Fruit fly (Drosophila melanogaster) whole organism, embryonic: ENCODE data around the gene CoRest.

Experiments
- Ada2b ChIP-seq: fragments of 200-800 bp; sonication (Bioruptor generic); IDR thresholded peaks from 2 replicates; pipeline ENCODE4 v1.3.6; 2022; ENCODE audit warnings: missing biosample characterization, missing genetic modification characterization
- Aef1 ChIP-seq: fragments of 200-800 bp; sonication (Bioruptor generic); IDR thresholded peaks from 3 replicates; pipeline ENCODE4 v1.3.6; 2022; ENCODE audit warnings: missing biosample characterization, missing genetic modification characterization
- B-H2 ChIP-seq: fragments of 200-800 bp; sonication (Bioruptor generic); optimal IDR thresholded peaks from 2 replicates; lab custom pipeline; 2018; ENCODE audit warnings: missing biosample characterization, mild to moderate bottlenecking, missing genetic modification characterization
- CG10274 ChIP-seq: fragments of 200-800 bp; sonication (Bioruptor generic); optimal IDR thresholded peaks from 3 replicates; lab custom pipeline; 2017; ENCODE audit warnings: missing biosample characterization, mild to moderate bottlenecking, missing genetic modification characterization
- CG12155 ChIP-seq: fragments of 200-800 bp; sonication (Bioruptor generic); optimal IDR thresholded peaks from 3 replicates; lab custom pipeline; 2016; ENCODE audit warnings: missing biosample characterization, missing genetic modification characterization
- CG12769 ChIP-seq: fragments of 200-800 bp; sonication (Bioruptor generic); optimal IDR thresholded peaks from 2 replicates; lab custom pipeline; 2019; ENCODE audit warnings: missing biosample characterization, mild to moderate bottlenecking, missing genetic modification characterization, moderate library complexity
- CG12942 ChIP-seq: fragments of 200-800 bp; sonication (Bioruptor generic); optimal IDR thresholded peaks from 3 replicates; lab custom pipeline; 2016; ENCODE audit warnings: missing biosample characterization, missing genetic modification characterization
- CG15073 ChIP-seq: fragments of 200-800 bp; sonication (Bioruptor generic); optimal IDR thresholded peaks from 2 replicates; lab custom pipeline; 2016; ENCODE audit warnings: missing biosample characterization, missing genetic modification characterization
- CG15514 ChIP-seq: fragments of 200-800 bp; sonication (Bioruptor generic); optimal IDR thresholded peaks from 3 replicates; lab custom pipeline; 2017; ENCODE audit warnings: missing biosample characterization, missing genetic modification characterization, mild to moderate bottlenecking, moderate library complexity, missing genetic modification reagents
- CG18619 ChIP-seq: fragments of 200-800 bp; sonication (Bioruptor generic); optimal IDR thresholded peaks from 3 replicates; lab custom pipeline; 2017; ENCODE audit warnings: missing biosample characterization, mild to moderate bottlenecking, missing genetic modification characterization
- CG2712 ChIP-seq: fragments of 200-800 bp; optimal IDR thresholded peaks from 3 replicates; lab custom pipeline; 2019; ENCODE audit warnings: missing biosample characterization, mild to moderate bottlenecking, missing genetic modification characterization, moderate library complexity
- CG32767 ChIP-seq: fragments of 200-800 bp; sonication (Bioruptor generic); IDR thresholded peaks from 2 replicates; pipeline ENCODE4 v1.3.6; 2022; ENCODE audit warnings: missing biosample characterization, missing genetic modification characterization
- CG4404 ChIP-seq: fragments of 200-800 bp; sonication (Bioruptor generic); IDR thresholded peaks from 2 replicates; pipeline ENCODE4 v1.3.6; 2022; ENCODE audit warnings: missing biosample characterization, missing genetic modification characterization
- CG4617 ChIP-seq: fragments of 200-800 bp; sonication (Bioruptor generic); optimal IDR thresholded peaks from 3 replicates; lab custom pipeline; 2016; ENCODE audit warnings: missing biosample characterization, missing genetic modification characterization, borderline replicate concordance
- CG5953 ChIP-seq: fragments of 200-800 bp; sonication (Bioruptor generic); IDR thresholded peaks from 2 replicates; pipeline ENCODE4 v1.3.6; 2022; ENCODE audit warnings: missing biosample characterization, missing genetic modification characterization
- CG8290 ChIP-seq, 3 experiments: fragments of 200-800 bp; sonication (Bioruptor generic); optimal IDR thresholded peaks; 2 replicates each; lab custom pipeline; 2016 to 2019; ENCODE audit warnings: missing biosample characterization in 3 of 3, missing genetic modification characterization in 3 of 3, mild to moderate bottlenecking in 2 of 3, moderate library complexity in 1 of 3
- CG9727 ChIP-seq: fragments of 200-800 bp; sonication (Bioruptor generic); optimal IDR thresholded peaks from 3 replicates; lab custom pipeline; 2017; ENCODE audit warnings: missing biosample characterization, mild to moderate bottlenecking, missing genetic modification characterization
- CrebB ChIP-seq: fragments of 200-800 bp; sonication (Bioruptor generic); optimal IDR thresholded peaks from 3 replicates; lab custom pipeline; 2018; ENCODE audit warnings: missing biosample characterization, mild to moderate bottlenecking, missing genetic modification characterization
- D19B ChIP-seq: fragments of 200-800 bp; sonication (Bioruptor generic); optimal IDR thresholded peaks from 2 replicates; lab custom pipeline; 2017; ENCODE audit warnings: missing biosample characterization, mild to moderate bottlenecking, missing genetic modification characterization
- E2f1 ChIP-seq: fragments of 200-800 bp; sonication (Bioruptor generic); IDR thresholded peaks from 2 replicates; pipeline ENCODE4 v1.3.6; 2022; ENCODE audit warnings: missing biosample characterization, missing genetic modification characterization
- Hmr ChIP-seq: fragments of 200-800 bp; sonication (Bioruptor generic); optimal IDR thresholded peaks from 3 replicates; lab custom pipeline; 2017; ENCODE audit warnings: mild to moderate bottlenecking, missing biosample characterization, missing genetic modification reagents, missing genetic modification characterization
- Hr51 ChIP-seq, 2 experiments: fragments of 200-800 bp; sonication (Bioruptor generic); optimal IDR thresholded peaks; 2 replicates in 1 of 2; 3 replicates in 1 of 2; lab custom pipeline; 2016 to 2018; ENCODE audit warnings: missing biosample characterization in 2 of 2, missing genetic modification characterization in 2 of 2, mild to moderate bottlenecking in 1 of 2, moderate library complexity in 1 of 2
- Jarid2 ChIP-seq: fragments of 200-800 bp; sonication (Bioruptor generic); optimal IDR thresholded peaks from 3 replicates; lab custom pipeline; 2017; ENCODE audit warnings: mild to moderate bottlenecking, missing biosample characterization, missing genetic modification reagents, missing genetic modification characterization
- NfI ChIP-seq: fragments of 200-800 bp; sonication (Bioruptor generic); optimal IDR thresholded peaks from 3 replicates; lab custom pipeline; 2018; ENCODE audit warnings: missing biosample characterization, mild to moderate bottlenecking, missing genetic modification characterization, moderate library complexity
- Ptx1 ChIP-seq: fragments of 200-800 bp; sonication (Bioruptor generic); IDR thresholded peaks from 2 replicates; pipeline ENCODE4 v1.3.6; 2022; ENCODE audit warnings: missing biosample characterization, missing genetic modification characterization
- Sry-δ ChIP-seq: fragments of 200-800 bp; sonication (Bioruptor generic); optimal IDR thresholded peaks from 2 replicates; lab custom pipeline; 2016; ENCODE audit warnings: missing biosample characterization, missing genetic modification characterization
- ase ChIP-seq: fragments of 200-800 bp; sonication (Bioruptor generic); IDR thresholded peaks from 3 replicates; pipeline ENCODE4 v1.3.6; 2022; ENCODE audit warnings: missing biosample characterization, missing genetic modification characterization
- btn ChIP-seq: fragments of 200-800 bp; sonication (Bioruptor generic); optimal IDR thresholded peaks from 2 replicates; lab custom pipeline; 2016; ENCODE audit warnings: missing biosample characterization, missing genetic modification characterization
- cato ChIP-seq: fragments of 200-800 bp; sonication (Bioruptor generic); optimal IDR thresholded peaks from 2 replicates; lab custom pipeline; 2016; ENCODE audit warnings: missing biosample characterization, missing genetic modification characterization, borderline replicate concordance
- chn ChIP-seq: fragments of 200-800 bp; sonication (Bioruptor generic); optimal IDR thresholded peaks from 2 replicates; lab custom pipeline; 2016; ENCODE audit warnings: missing biosample characterization, missing genetic modification characterization
- crc ChIP-seq: fragments of 200-800 bp; sonication (Bioruptor generic); optimal IDR thresholded peaks from 2 replicates; lab custom pipeline; 2016; ENCODE audit warnings: missing biosample characterization, missing genetic modification characterization
- dm ChIP-seq: fragments of 200-800 bp; sonication (Bioruptor generic); optimal IDR thresholded peaks from 3 replicates; lab custom pipeline; 2016; ENCODE audit warnings: missing biosample characterization, missing genetic modification characterization
- dmrt11E ChIP-seq: fragments of 200-800 bp; sonication (Bioruptor generic); optimal IDR thresholded peaks from 3 replicates; lab custom pipeline; 2018; ENCODE audit warnings: missing biosample characterization, mild to moderate bottlenecking, missing genetic modification characterization, moderate library complexity
- fd3F ChIP-seq: fragments of 200-800 bp; sonication (Bioruptor generic); optimal IDR thresholded peaks from 2 replicates; lab custom pipeline; 2018; ENCODE audit warnings: missing biosample characterization, mild to moderate bottlenecking, missing genetic modification characterization, moderate library complexity
- gcm ChIP-seq: fragments of 200-800 bp; sonication (Bioruptor generic); optimal IDR thresholded peaks from 2 replicates; lab custom pipeline; 2019; ENCODE audit warnings: missing biosample characterization, mild to moderate bottlenecking, missing genetic modification characterization, moderate library complexity
- gcm2 ChIP-seq: fragments of 200-800 bp; sonication (Bioruptor generic); optimal IDR thresholded peaks from 2 replicates; lab custom pipeline; 2016; ENCODE audit warnings: missing biosample characterization, missing genetic modification characterization
- hkb ChIP-seq, 2 experiments: fragments of 200-800 bp in 1 of 2; fragments of >200 bp in 1 of 2; sonication (Bioruptor generic) in 1 of 2; IDR thresholded peaks in 1 of 2; optimal IDR thresholded peaks in 1 of 2; 2 replicates each; pipeline versions ENCODE4 v1.3.6 to Lab custom; 2017 to 2022; ENCODE audit warnings: missing biosample characterization in 1 of 2, missing genetic modification characterization in 1 of 2
- lmd ChIP-seq: fragments of 200-800 bp; sonication (Bioruptor generic); IDR thresholded peaks from 2 replicates; pipeline ENCODE4 v1.3.6; 2022; ENCODE audit warnings: missing biosample characterization, missing genetic modification characterization
- mirr ChIP-seq: fragments of 200-800 bp; sonication (Bioruptor generic); optimal IDR thresholded peaks from 3 replicates; lab custom pipeline; 2018; ENCODE audit warnings: missing biosample characterization, mild to moderate bottlenecking, missing genetic modification characterization
- oc ChIP-seq: fragments of 200-800 bp; sonication (Bioruptor generic); optimal IDR thresholded peaks from 2 replicates; lab custom pipeline; 2018; ENCODE audit warnings: missing biosample characterization, mild to moderate bottlenecking, missing genetic modification characterization, moderate library complexity
- otp ChIP-seq: fragments of 200-800 bp; sonication (Bioruptor generic); IDR thresholded peaks from 3 replicates; pipeline ENCODE4, ENCODE4 v1.3.6; 2022; ENCODE audit warnings: missing biosample characterization, missing genetic modification characterization
- phol ChIP-seq: fragments of 200-800 bp; sonication (Bioruptor generic); optimal IDR thresholded peaks from 3 replicates; lab custom pipeline; 2018; ENCODE audit warnings: missing biosample characterization, mild to moderate bottlenecking, missing genetic modification characterization, moderate library complexity
- salm ChIP-seq: fragments of 200-800 bp; sonication (Bioruptor generic); optimal IDR thresholded peaks from 2 replicates; lab custom pipeline; 2018; ENCODE audit warnings: missing biosample characterization, mild to moderate bottlenecking, missing genetic modification characterization
- sug ChIP-seq: fragments of 200-800 bp; optimal IDR thresholded peaks from 2 replicates; lab custom pipeline; 2019; ENCODE audit warnings: missing biosample characterization, mild to moderate bottlenecking, missing genetic modification characterization, moderate library complexity
- tna ChIP-seq: fragments of 200-800 bp; sonication (Bioruptor generic); IDR thresholded peaks from 2 replicates; pipeline ENCODE4 v1.3.6; 2022; ENCODE audit warnings: missing biosample characterization, missing genetic modification characterization; ENCODE audit not compliant: partially characterized antibody
- ttk ChIP-seq: fragments of 200-800 bp; sonication (Bioruptor generic); IDR thresholded peaks from 2 replicates; pipeline ENCODE4 v2.1.2; 2022; ENCODE audit warnings: missing biosample characterization, missing genetic modification characterization

Gene CoRest

DNA sequence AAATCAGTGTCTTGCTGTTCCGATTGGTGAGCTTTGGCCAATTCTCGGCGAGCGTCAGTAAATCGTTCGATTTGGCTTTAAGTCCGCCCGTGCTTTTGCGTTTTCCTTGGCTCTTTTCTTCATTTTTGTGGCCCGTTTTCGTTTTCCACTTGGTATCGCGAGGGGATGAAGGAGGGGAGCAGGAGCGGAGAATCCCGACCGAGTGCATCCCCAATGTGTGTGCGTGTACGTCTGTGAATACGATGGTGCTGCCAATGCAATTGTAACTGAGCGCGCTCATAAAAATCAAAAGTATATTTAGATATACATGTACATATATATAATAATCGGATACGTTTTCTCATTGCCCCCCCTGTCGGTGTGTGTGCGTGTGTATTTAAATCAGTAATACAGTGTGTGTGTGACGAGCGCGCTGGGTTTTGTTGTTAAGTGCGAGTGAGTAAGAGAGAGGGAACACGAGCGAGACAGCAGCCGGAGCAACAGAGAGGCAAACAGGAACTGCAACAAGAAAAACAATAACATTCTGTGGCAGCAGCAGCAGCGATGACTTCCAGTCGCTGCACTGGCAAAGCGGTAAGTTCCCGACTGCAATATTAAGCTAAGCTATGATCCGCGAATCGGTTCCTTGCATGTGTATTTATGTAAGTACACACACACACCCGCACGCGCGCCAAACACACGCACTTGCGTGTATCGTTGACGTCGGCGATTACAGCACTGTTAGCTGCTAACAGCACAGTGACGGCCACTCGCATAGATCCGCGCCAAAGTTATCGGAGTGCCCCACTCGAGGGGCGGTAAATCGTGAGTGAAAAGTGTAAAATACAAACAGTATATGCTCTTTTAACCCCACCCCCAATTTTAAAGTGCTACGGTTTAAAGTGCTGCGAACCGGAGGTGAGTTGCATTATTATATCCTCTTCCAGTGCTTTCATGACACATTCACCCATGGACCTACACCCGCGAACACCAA, 25.8 kb upstream of the CoRest start (continued):
- TF ChIP-seq CG4617 (no peak), Ptx1 (GFP tag; lab: Robert Waterston, UW) (peak; percentile 66), tna (GFP tag; lab: Robert Waterston, UW) (no peak), otp (GFP tag; lab: Robert Waterston, UW) (no peak), CG15073 (peak; percentile 76), E2f1 (GFP tag; lab: Robert Waterston, UW) (peak; percentile 33; the same call in 1 of the 2 replicates), hkb (optimal IDR thresholded peaks at IDR 0.05; lab: Kevin White, UChicago) (no peak), hkb (GFP tag; IDR thresholded peaks at IDR 0.05; lab: Robert Waterston, UW) (peak; percentile 60; the same call in 1 of the 2 replicates), CG5953 (GFP tag; lab: Robert Waterston, UW) (0 out of 2 replicates have a peak, but pooled peaks have one; percentile 6), CG15514 (peak; percentile 39), Hmr (GFP tag; lab: Kevin White, UChicago) (peak; percentile 71), Aef1 (peak; percentile 22; the same call in 1 of the 3 replicates), ttk (0 out of 2 replicates have a peak, but pooled peaks have one; percentile 25), crc (no peak), CrebB (tag; lab: Kevin White, UChicago) (no peak), D19B (no peak), CG32767 (GFP tag; lab: Robert Waterston, UW) (no peak), CG12942 (GFP tag; lab: Kevin White, UChicago) (peak; percentile 43), mirr (GFP tag; lab: Kevin White, UChicago) (peak; percentile 42), CG10274 (peak; percentile 37), Hr51 (GFP tag; optimal IDR thresholded peaks at IDR 0.05; lab: Kevin White, UChicago) (peak; percentile 55 to 76), Jarid2 (no peak), dmrt11E (tag; lab: Kevin White, UChicago) (peak; percentile 23), fd3F (GFP tag; lab: Kevin White, UChicago) (peak; percentile 45), dm (GFP tag; lab: Kevin White, UChicago) (peak; percentile 51), CG9727 (GFP tag; lab: Kevin White, UChicago) (peak; percentile 59), ase (GFP tag; lab: Robert Waterston, UW) (no peak), salm (peak; percentile 8), gcm2 (peak; percentile 39), CG4404 (peak; percentile 44; the same call in 1 of the 2 replicates), CG8290 (GFP tag; optimal IDR thresholded peaks at IDR 0.05; lab: Kevin White, UChicago) (no peak), CG8290 (tag; optimal IDR thresholded peaks at IDR 0.05; lab: Kevin White, UChicago) (peak in 1 of 2 experiments; percentile 93), B-H2 (peak; percentile 35), cato (GFP tag; lab: Kevin White, UChicago) (peak; percentile 29), Sry-δ (GFP tag; lab: Kevin White, UChicago) (peak; percentile 24), btn (peak; percentile 3), chn (GFP tag; lab: Kevin White, UChicago) (peak; percentile 62), CG12769 (tag; lab: Kevin White, UChicago) (peak; percentile 71), lmd (GFP tag; lab: Robert Waterston, UW) (peak; percentile 68), NfI (GFP tag; lab: Kevin White, UChicago) (peak; percentile 64), sug (tag; lab: Kevin White, UChicago) (peak; percentile 81), CG18619 (GFP tag; lab: Kevin White, UChicago) (peak; percentile 61), Ada2b (peak; percentile 57; the same call in 1 of the 2 replicates), CG12155 (peak; percentile 28), phol (tag; lab: Kevin White, UChicago) (peak; percentile 41), oc (tag; lab: Kevin White, UChicago) (no peak), CG2712 (tag; lab: Kevin White, UChicago) (peak; percentile 44), gcm (GFP tag; lab: Kevin White, UChicago) (peak; percentile 2)
